Comparison of ENCODE assay signal across 6 worm cellular contexts in the genomic region with DNA sequence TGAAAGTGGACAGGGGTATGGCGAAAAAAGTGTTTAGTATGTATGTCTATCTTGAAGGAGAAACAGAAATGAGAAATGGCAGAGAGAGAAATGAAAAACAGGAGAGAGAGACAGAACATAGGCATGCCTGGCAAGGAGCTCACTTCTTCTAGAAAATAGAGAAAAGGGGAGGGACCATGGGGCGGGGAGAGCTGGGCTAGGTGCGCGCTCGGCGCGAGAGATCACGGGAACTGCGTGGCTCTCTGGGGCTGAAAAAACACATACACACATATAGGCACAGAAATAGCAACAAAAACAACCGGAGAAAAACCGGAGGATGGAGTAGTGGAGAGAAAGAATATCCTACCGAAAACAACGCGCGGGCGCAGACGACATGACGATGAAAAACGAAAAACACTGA.
TF ChIP-seq lines count a peak whose summit lies in the region.

No protein-coding gene starts in this region.

TF ChIP-seq in whole organism, L1 larva, 84 proteins besides CTCF, POLR2A, EP300 and RAD21 (continues in another document):
- TF ChIP-seq tlp-1 (tag; optimal IDR thresholded peaks at IDR 0.05; lab: Kevin White, UChicago) = no peak
- no peak for TF ChIP-seq Y116A8C.19 (tag; optimal IDR thresholded peaks at IDR 0.05; lab: Kevin White, UChicago; ENCODE audit: borderline replicate concordance)
- TF ChIP-seq blmp-1 (tag; optimal IDR thresholded peaks at IDR 0.05; lab: Kevin White, UChicago) = no peak
- peak; percentile 44 for TF ChIP-seq unc-86 (tag; optimal IDR thresholded peaks at IDR 0.05; lab: Kevin White, UChicago)
- TF ChIP-seq ceh-82 (tag; optimal IDR thresholded peaks at IDR 0.05; lab: Kevin White, UChicago) = peak in 1 of 3 experiments; percentile 23
- peak; percentile 40 for TF ChIP-seq nhr-71 (tag; optimal IDR thresholded peaks at IDR 0.05; lab: Kevin White, UChicago)
- no peak for TF ChIP-seq efl-3 (GFP tag; optimal IDR thresholded peaks at IDR 0.05; lab: Kevin White, UChicago)
- TF ChIP-seq rnt-1 (tag; optimal IDR thresholded peaks at IDR 0.05; lab: Kevin White, UChicago) = no peak
- peak; percentile 44 for TF ChIP-seq nhr-47 (tag; optimal IDR thresholded peaks at IDR 0.05; lab: Kevin White, UChicago)
- TF ChIP-seq nhr-28 (tag; optimal IDR thresholded peaks at IDR 0.05; lab: Kevin White, UChicago) = no peak
- TF ChIP-seq mab-9 (GFP tag; IDR thresholded peaks at IDR 0.05; lab: Robert Waterston, UW) = no peak
- TF ChIP-seq snpc-4 (tag; optimal IDR thresholded peaks at IDR 0.05; lab: Kevin White, UChicago) = no peak
- TF ChIP-seq ceh-90 (tag; optimal IDR thresholded peaks at IDR 0.05; lab: Kevin White, UChicago) = no peak
- TF ChIP-seq tbx-2 (tag; optimal IDR thresholded peaks at IDR 0.05; lab: Kevin White, UChicago) = no peak
- TF ChIP-seq skn-1 (tag; optimal IDR thresholded peaks at IDR 0.05; lab: Kevin White, UChicago) = no peak

TF ChIP-seq in whole organism, L2 larva, 48 proteins besides CTCF, POLR2A, EP300 and RAD21:
- peak; percentile 8 for TF ChIP-seq snpc-4 (tag; optimal IDR thresholded peaks at IDR 0.05; lab: Kevin White, UChicago)
- TF ChIP-seq Y55F3AM.14 (GFP tag; optimal IDR thresholded peaks at IDR 0.05; lab: Kevin White, UChicago) = peak; percentile 18
- TF ChIP-seq blmp-1 (tag; optimal IDR thresholded peaks at IDR 0.05; lab: Kevin White, UChicago; ENCODE audit: insufficient read depth) = no peak
- peak; percentile 6 for TF ChIP-seq F13H6.1 (tag; optimal IDR thresholded peaks at IDR 0.05; lab: Kevin White, UChicago)
- TF ChIP-seq unc-55 (GFP tag; optimal IDR thresholded peaks at IDR 0.05; lab: Kevin White, UChicago) = peak; percentile 47
- TF ChIP-seq lsy-2 (tag; optimal IDR thresholded peaks at IDR 0.05; lab: Kevin White, UChicago) = peak in 1 of 2 experiments; percentile 15
TF ChIP-seq in whole organism, L2 larva: peak in this region for 5.

TF ChIP-seq in whole organism, L3 larva, 47 proteins besides CTCF, POLR2A, EP300 and RAD21 (continues in another document):
- no peak for TF ChIP-seq unc-39 (tag; optimal IDR thresholded peaks at IDR 0.05; lab: Kevin White, UChicago)
- TF ChIP-seq fkh-10 (GFP tag; optimal IDR thresholded peaks at IDR 0.05; lab: Kevin White, UChicago) = no peak
- TF ChIP-seq ceh-16 (tag; optimal IDR thresholded peaks at IDR 0.05; lab: Kevin White, UChicago) = no peak
- no peak for TF ChIP-seq ama-1 (optimal IDR thresholded peaks at IDR 0.05; lab: Kevin White, UChicago)
- peak; percentile 26 for TF ChIP-seq lin-39 (tag; optimal IDR thresholded peaks at IDR 0.05; lab: Kevin White, UChicago)
- TF ChIP-seq nfya-1 (tag; optimal IDR thresholded peaks at IDR 0.05; lab: Kevin White, UChicago; ENCODE audit: insufficient read depth) = peak; percentile 11
- no peak for TF ChIP-seq nhr-43 (tag; optimal IDR thresholded peaks at IDR 0.05; lab: Kevin White, UChicago; ENCODE audit: poor library complexity, severe bottlenecking)
- TF ChIP-seq nhr-77 (tag; optimal IDR thresholded peaks at IDR 0.05; lab: Kevin White, UChicago) = no peak
- no peak for TF ChIP-seq nhr-28 (tag; optimal IDR thresholded peaks at IDR 0.05; lab: Kevin White, UChicago)
- no peak for TF ChIP-seq egl-27 (tag; optimal IDR thresholded peaks at IDR 0.05; lab: Kevin White, UChicago)
- TF ChIP-seq ceh-28 (tag; optimal IDR thresholded peaks at IDR 0.05; lab: Kevin White, UChicago) = no peak
- TF ChIP-seq ceh-82 (tag; optimal IDR thresholded peaks at IDR 0.05; lab: Kevin White, UChicago) = no peak
- no peak for TF ChIP-seq mml-1 (tag; optimal IDR thresholded peaks at IDR 0.05; lab: Kevin White, UChicago)
- no peak for TF ChIP-seq ceh-9 (tag; optimal IDR thresholded peaks at IDR 0.05; lab: Kevin White, UChicago)
- TF ChIP-seq R02D3.7 (tag; optimal IDR thresholded peaks at IDR 0.05; lab: Kevin White, UChicago) = no peak
- peak; percentile 10 for TF ChIP-seq hmg-11 (tag; optimal IDR thresholded peaks at IDR 0.05; lab: Kevin White, UChicago)
- no peak for TF ChIP-seq daf-12 (tag; optimal IDR thresholded peaks at IDR 0.05; lab: Kevin White, UChicago)

TF ChIP-seq in whole organism, L4 larva, 104 proteins besides CTCF, POLR2A, EP300 and RAD21:
- TF ChIP-seq rbr-2 (tag; optimal IDR thresholded peaks at IDR 0.05; lab: Kevin White, UChicago) (peak; percentile 66), ceh-82 (tag; optimal IDR thresholded peaks at IDR 0.05; lab: Kevin White, UChicago) (no peak), hmg-1.1 (GFP tag; IDR thresholded peaks at IDR 0.05; lab: Robert Waterston, UW) (peak; percentile 31; the same call in 1 of the 2 replicates), fkh-10 (GFP tag; optimal IDR thresholded peaks at IDR 0.05; lab: Kevin White, UChicago) (peak; percentile 27), mxl-2 (GFP tag; conservative IDR thresholded peaks at IDR 0.05; lab: Robert Waterston, UW) (no peak)

TF ChIP-seq in whole organism, late embryonic, 69 proteins besides CTCF, POLR2A, EP300 and RAD21:
- TF ChIP-seq pax-1 (tag; optimal IDR thresholded peaks at IDR 0.05; lab: Kevin White, UChicago) = no peak
- TF ChIP-seq ceh-31 (tag; optimal IDR thresholded peaks at IDR 0.05; lab: Kevin White, UChicago) = peak; percentile 26
- TF ChIP-seq sox-4 (tag; optimal IDR thresholded peaks at IDR 0.05; lab: Kevin White, UChicago) = no peak
- TF ChIP-seq madf-2 (tag; optimal IDR thresholded peaks at IDR 0.05; lab: Kevin White, UChicago) = no peak
- TF ChIP-seq nhr-232 (tag; optimal IDR thresholded peaks at IDR 0.05; lab: Kevin White, UChicago) = no peak
- TF ChIP-seq ceh-6 (GFP tag; optimal IDR thresholded peaks at IDR 0.05; lab: Kevin White, UChicago) = no peak
- no peak for TF ChIP-seq pha-4 (tag; optimal IDR thresholded peaks at IDR 0.05; lab: Kevin White, UChicago)
- TF ChIP-seq ztf-16 (tag; optimal IDR thresholded peaks at IDR 0.05; lab: Kevin White, UChicago) = no peak

TF ChIP-seq in whole organism, young adult, 124 proteins besides CTCF, POLR2A, EP300 and RAD21:
- TF ChIP-seq lin-40 (tag; optimal IDR thresholded peaks at IDR 0.05; lab: Kevin White, UChicago) = no peak
- no peak for TF ChIP-seq zim-3 (tag; optimal IDR thresholded peaks at IDR 0.05; lab: Kevin White, UChicago)
- peak; percentile 54 for TF ChIP-seq K12H6.12 (tag; optimal IDR thresholded peaks at IDR 0.05; lab: Kevin White, UChicago)
- no peak for TF ChIP-seq T26A5.8 (tag; optimal IDR thresholded peaks at IDR 0.05; lab: Kevin White, UChicago)
